Fruit fly (Drosophila melanogaster) whole organism, embryonic: ENCODE measurements around the gene Sec10.

ENCODE experiments used
- Blimp-1 ChIP-seq: fragments of 200-800 bp; sonication (Bioruptor generic); optimal IDR thresholded peaks from 3 replicates; lab custom pipeline; 2018; ENCODE audit warnings: missing biosample characterization, missing genetic modification characterization, mild to moderate bottlenecking, moderate library complexity, missing genetic modification reagents
- CG10274 ChIP-seq: fragments of 200-800 bp; sonication (Bioruptor generic); optimal IDR thresholded peaks from 3 replicates; lab custom pipeline; 2017; ENCODE audit warnings: missing biosample characterization, mild to moderate bottlenecking, missing genetic modification characterization
- CG10431 ChIP-seq: fragments of 200-800 bp; sonication (Bioruptor generic); optimal IDR thresholded peaks from 3 replicates; lab custom pipeline; 2018; ENCODE audit warnings: missing biosample characterization, mild to moderate bottlenecking, missing genetic modification characterization
- CG11398 ChIP-seq: fragments of 200-800 bp; sonication (Bioruptor generic); optimal IDR thresholded peaks from 2 replicates; lab custom pipeline; 2016; ENCODE audit warnings: missing biosample characterization, missing genetic modification characterization
- CG12659 ChIP-seq: fragments of 200-800 bp; sonication (Bioruptor generic); optimal IDR thresholded peaks from 3 replicates; lab custom pipeline; 2017; ENCODE audit warnings: mild to moderate bottlenecking, missing biosample characterization, missing genetic modification reagents, missing genetic modification characterization
- CG13296 ChIP-seq: fragments of 200-800 bp; sonication (Bioruptor generic); optimal IDR thresholded peaks from 3 replicates; lab custom pipeline; 2018; ENCODE audit warnings: missing biosample characterization, mild to moderate bottlenecking, missing genetic modification characterization
- CG1529 ChIP-seq: fragments of 200-800 bp; sonication (Bioruptor generic); optimal IDR thresholded peaks from 3 replicates; lab custom pipeline; 2018; ENCODE audit warnings: missing biosample characterization, missing genetic modification characterization
- CG15601 ChIP-seq: fragments of 200-800 bp; sonication (Bioruptor generic); optimal IDR thresholded peaks from 3 replicates; lab custom pipeline; 2019; ENCODE audit warnings: missing biosample characterization, mild to moderate bottlenecking, missing genetic modification characterization, moderate library complexity
- CG1832 ChIP-seq: fragments of 200-800 bp; sonication (Bioruptor generic); optimal IDR thresholded peaks from 2 replicates; lab custom pipeline; 2017; ENCODE audit warnings: missing biosample characterization, mild to moderate bottlenecking, missing genetic modification characterization, inconsistent platforms
- CG18476 ChIP-seq: fragments of 200-800 bp; sonication (Bioruptor generic); optimal IDR thresholded peaks from 2 replicates; lab custom pipeline; 2016; ENCODE audit warnings: missing biosample characterization, mild to moderate bottlenecking, missing genetic modification characterization
- CG32767 ChIP-seq: fragments of 200-800 bp; sonication (Bioruptor generic); IDR thresholded peaks from 2 replicates; pipeline ENCODE4 v1.3.6; 2022; ENCODE audit warnings: missing biosample characterization, missing genetic modification characterization
- CG3995 ChIP-seq: fragments of 200-800 bp; sonication (Bioruptor generic); optimal IDR thresholded peaks from 3 replicates; lab custom pipeline; 2016; ENCODE audit warnings: missing biosample characterization, missing genetic modification characterization
- CG4617 ChIP-seq: fragments of 200-800 bp; sonication (Bioruptor generic); optimal IDR thresholded peaks from 3 replicates; lab custom pipeline; 2016; ENCODE audit warnings: missing biosample characterization, missing genetic modification characterization, borderline replicate concordance
- CG7839 ChIP-seq: fragments of 200-800 bp; sonication (Bioruptor generic); optimal IDR thresholded peaks from 3 replicates; lab custom pipeline; 2018; ENCODE audit warnings: missing biosample characterization, mild to moderate bottlenecking, missing genetic modification characterization, moderate library complexity
- CG8290 ChIP-seq, 3 experiments: fragments of 200-800 bp; sonication (Bioruptor generic); optimal IDR thresholded peaks; 2 replicates each; lab custom pipeline; 2016 to 2019; ENCODE audit warnings: missing biosample characterization in 3 of 3, missing genetic modification characterization in 3 of 3, mild to moderate bottlenecking in 2 of 3, moderate library complexity in 1 of 3
- CG9437 ChIP-seq: fragments of 200-800 bp; sonication (Bioruptor generic); optimal IDR thresholded peaks from 2 replicates; lab custom pipeline; 2018; ENCODE audit warnings: missing biosample characterization, mild to moderate bottlenecking, missing genetic modification characterization
- CG9727 ChIP-seq: fragments of 200-800 bp; sonication (Bioruptor generic); optimal IDR thresholded peaks from 3 replicates; lab custom pipeline; 2017; ENCODE audit warnings: missing biosample characterization, mild to moderate bottlenecking, missing genetic modification characterization
- CG9797 ChIP-seq: fragments of 200-800 bp; sonication (Bioruptor generic); optimal IDR thresholded peaks from 3 replicates; lab custom pipeline; 2018; ENCODE audit warnings: missing biosample characterization, mild to moderate bottlenecking, missing genetic modification characterization
- Dad ChIP-seq: fragments of 200-800 bp; sonication (Bioruptor generic); optimal IDR thresholded peaks from 3 replicates; lab custom pipeline; 2016; ENCODE audit warnings: missing biosample characterization, missing genetic modification characterization
- E2f2 ChIP-seq: fragments of 200-800 bp; sonication (Bioruptor generic); IDR thresholded peaks from 2 replicates; pipeline ENCODE4 v1.3.6; 2022; ENCODE audit warnings: missing biosample characterization, missing genetic modification characterization
- GATAe ChIP-seq: fragments of 200-800 bp; sonication (Bioruptor generic); conservative IDR thresholded peaks from 2 replicates; pipeline ENCODE4 v1.3.6; 2022; ENCODE audit warnings: missing biosample characterization, missing genetic modification characterization
- Hmx ChIP-seq: fragments of 200-800 bp; sonication (Bioruptor generic); optimal IDR thresholded peaks from 2 replicates; lab custom pipeline; 2016; ENCODE audit warnings: missing biosample characterization, missing genetic modification characterization
- Hr51 ChIP-seq, 2 experiments: fragments of 200-800 bp; sonication (Bioruptor generic); optimal IDR thresholded peaks; 2 replicates in 1 of 2; 3 replicates in 1 of 2; lab custom pipeline; 2016 to 2018; ENCODE audit warnings: missing biosample characterization in 2 of 2, missing genetic modification characterization in 2 of 2, mild to moderate bottlenecking in 1 of 2, moderate library complexity in 1 of 2
- Hr78 ChIP-seq, 2 experiments: fragments of 200-800 bp in 1 of 2; fragments of >200 bp in 1 of 2; sonication (Bioruptor generic) in 1 of 2; optimal IDR thresholded peaks; 2 replicates each; lab custom pipeline; 2017 to 2019; ENCODE audit warnings: missing biosample characterization in 2 of 2, missing genetic modification characterization in 2 of 2, mild to moderate bottlenecking in 1 of 2, moderate library complexity in 1 of 2
- Nf-YB ChIP-seq: fragments of 200-800 bp; sonication (Bioruptor generic); optimal IDR thresholded peaks from 3 replicates; lab custom pipeline; 2019; ENCODE audit warnings: missing biosample characterization, mild to moderate bottlenecking, missing genetic modification characterization, moderate library complexity
- Ptx1 ChIP-seq: fragments of 200-800 bp; sonication (Bioruptor generic); IDR thresholded peaks from 2 replicates; pipeline ENCODE4 v1.3.6; 2022; ENCODE audit warnings: missing biosample characterization, missing genetic modification characterization
- Rx ChIP-seq: fragments of 200-800 bp; sonication (Bioruptor generic); IDR thresholded peaks from 2 replicates; pipeline ENCODE4 v1.3.6; 2022; ENCODE audit warnings: missing biosample characterization, missing genetic modification characterization
- Scr ChIP-seq: fragments of 200-800 bp; sonication (Bioruptor generic); IDR thresholded peaks from 2 replicates; pipeline ENCODE4 v1.3.6; 2022; ENCODE audit warnings: missing biosample characterization, missing genetic modification characterization; ENCODE audit not compliant: partially characterized antibody
- Side ChIP-seq: fragments of 200-800 bp; sonication (Bioruptor generic); optimal IDR thresholded peaks from 2 replicates; lab custom pipeline; 2016; ENCODE audit warnings: missing biosample characterization, missing genetic modification characterization
- bab2 ChIP-seq: fragments of 200-800 bp; sonication (Bioruptor generic); optimal IDR thresholded peaks from 2 replicates; lab custom pipeline; 2016; ENCODE audit warnings: missing biosample characterization, missing genetic modification characterization
- chif ChIP-seq, 2 experiments: fragments of 200-800 bp; sonication (Bioruptor generic); optimal IDR thresholded peaks; 3 replicates each; lab custom pipeline; 2016; ENCODE audit warnings: missing biosample characterization in 2 of 2, missing genetic modification characterization in 2 of 2
- corto ChIP-seq: fragments of 200-800 bp; sonication (Bioruptor generic); optimal IDR thresholded peaks from 2 replicates; lab custom pipeline; 2016; ENCODE audit warnings: missing biosample characterization, mild to moderate bottlenecking, missing genetic modification characterization, moderate library complexity
- emc ChIP-seq: fragments of 200-800 bp; sonication (Bioruptor generic); optimal IDR thresholded peaks from 2 replicates; lab custom pipeline; 2016; ENCODE audit warnings: missing biosample characterization, missing genetic modification characterization
- ems ChIP-seq: fragments of 200-800 bp; sonication (Bioruptor generic); optimal IDR thresholded peaks from 3 replicates; lab custom pipeline; 2016; ENCODE audit warnings: missing biosample characterization, missing genetic modification characterization
- esg ChIP-seq: fragments of 200-800 bp; sonication (Bioruptor generic); conservative IDR thresholded peaks from 2 replicates; pipeline ENCODE4 v1.3.6; 2022; ENCODE audit warnings: missing biosample characterization, missing genetic modification characterization
- gfzf ChIP-seq: fragments of 200-800 bp; sonication (Bioruptor generic); optimal IDR thresholded peaks from 2 replicates; lab custom pipeline; 2016; ENCODE audit warnings: missing biosample characterization, mild to moderate bottlenecking, missing genetic modification characterization, moderate library complexity
- hkb ChIP-seq, 2 experiments: fragments of 200-800 bp in 1 of 2; fragments of >200 bp in 1 of 2; sonication (Bioruptor generic) in 1 of 2; IDR thresholded peaks in 1 of 2; optimal IDR thresholded peaks in 1 of 2; 2 replicates each; pipeline versions ENCODE4 v1.3.6 to Lab custom; 2017 to 2022; ENCODE audit warnings: missing biosample characterization in 1 of 2, missing genetic modification characterization in 1 of 2
- jigr1 ChIP-seq: fragments of 200-800 bp; sonication (Bioruptor generic); IDR thresholded peaks from 3 replicates; pipeline ENCODE4 v1.3.6; 2022; ENCODE audit warnings: missing biosample characterization, missing genetic modification characterization
- lbe ChIP-seq: fragments of 200-800 bp; sonication (Bioruptor generic); optimal IDR thresholded peaks from 2 replicates; lab custom pipeline; 2016; ENCODE audit warnings: missing biosample characterization, mild to moderate bottlenecking, missing genetic modification characterization
- lilli ChIP-seq: fragments of 200-800 bp; sonication (Bioruptor generic); optimal IDR thresholded peaks from 3 replicates; lab custom pipeline; 2016; ENCODE audit warnings: missing biosample characterization, missing genetic modification characterization
- p53 ChIP-seq: fragments of 200-800 bp; sonication (Bioruptor generic); optimal IDR thresholded peaks from 2 replicates; lab custom pipeline; 2016; ENCODE audit warnings: missing biosample characterization, missing genetic modification characterization
- peb ChIP-seq: fragments of 200-800 bp; sonication (Bioruptor generic); IDR thresholded peaks from 2 replicates; pipeline ENCODE4 v1.3.6; 2022; ENCODE audit warnings: missing biosample characterization, missing genetic modification characterization
- run ChIP-seq: fragments of 200-800 bp; sonication (Bioruptor generic); optimal IDR thresholded peaks from 3 replicates; lab custom pipeline; 2018; ENCODE audit warnings: missing biosample characterization, mild to moderate bottlenecking, missing genetic modification characterization
- seq ChIP-seq: fragments of 200-800 bp; sonication (Bioruptor generic); IDR thresholded peaks from 2 replicates; pipeline ENCODE4 v1.3.6; 2022; ENCODE audit warnings: missing biosample characterization, missing genetic modification characterization
- slou ChIP-seq: fragments of 200-800 bp; sonication (Bioruptor generic); optimal IDR thresholded peaks from 3 replicates; lab custom pipeline; 2016; ENCODE audit warnings: missing biosample characterization, missing genetic modification characterization
- tio ChIP-seq: fragments of 200-800 bp; sonication (Bioruptor generic); optimal IDR thresholded peaks from 2 replicates; lab custom pipeline; 2017; ENCODE audit warnings: missing biosample characterization, missing genetic modification characterization, inconsistent platforms
- vvl ChIP-seq: fragments of 200-800 bp; sonication (Bioruptor generic); IDR thresholded peaks from 2 replicates; pipeline ENCODE4 v1.3.6; 2022; ENCODE audit warnings: missing biosample characterization, missing genetic modification characterization

The Sec10 gene

dm6 chr3R:24151924-24152809 is 17.5 kb downstream of the Sec10 start, which contains the start of the genes p38a and CG6178 (continued):
- TF ChIP-seq CG12659 (GFP tag; lab: Kevin White, UChicago) (peak; percentile 99), CG3995 (GFP tag; lab: Kevin White, UChicago) (peak; percentile 39), CG9437 (peak; percentile 96), CG9797 (GFP tag; lab: Kevin White, UChicago) (peak; percentile 7), E2f2 (GFP tag; lab: Robert Waterston, UW) (peak; percentile 82), Nf-YB (GFP tag; lab: Kevin White, UChicago) (peak; percentile 89), run (peak; percentile 96), Hr51 (GFP tag; optimal IDR thresholded peaks at IDR 0.05; lab: Kevin White, UChicago) (peak; percentile 52 to 99), chif (GFP tag; optimal IDR thresholded peaks at IDR 0.05; lab: Kevin White, UChicago) (peak in 1 of 2 experiments; percentile 27), CG1529 (GFP tag; lab: Kevin White, UChicago) (peak; percentile 80), esg (GFP tag; lab: Robert Waterston, UW) (peak; percentile 97), CG9727 (GFP tag; lab: Kevin White, UChicago) (peak; percentile 98), CG13296 (GFP tag; lab: Kevin White, UChicago) (peak; percentile 98), Side (GFP tag; lab: Kevin White, UChicago) (no peak), GATAe (GFP tag; lab: Robert Waterston, UW) (peak; percentile 89), Blimp-1 (GFP tag; lab: Kevin White, UChicago) (peak; percentile 96), Rx (GFP tag; lab: Robert Waterston, UW) (peak; percentile 88), CG18476 (GFP tag; lab: Kevin White, UChicago) (peak; percentile 83), ems (peak; percentile 36), Hr78 (GFP tag; optimal IDR thresholded peaks at IDR 0.05; lab: Kevin White, UChicago) (peak in 1 of 2 experiments; percentile 83), Ptx1 (GFP tag; lab: Robert Waterston, UW) (peak; percentile 99), CG7839 (peak; percentile 99), lilli (GFP tag; lab: Kevin White, UChicago) (peak; percentile 73), Scr (0 out of 2 replicates have a peak, but pooled peaks have one; percentile 14), CG32767 (GFP tag; lab: Robert Waterston, UW) (peak; percentile 98), vvl (peak; percentile 97), CG15601 (tag; lab: Kevin White, UChicago) (peak; percentile 95), jigr1 (GFP tag; lab: Robert Waterston, UW) (peak; percentile 91; the same call in 2 of the 3 replicates), gfzf (GFP tag; lab: Kevin White, UChicago) (no peak), seq (GFP tag; lab: Robert Waterston, UW) (peak; percentile 96), corto (GFP tag; lab: Kevin White, UChicago) (peak; percentile 81), tio (peak; percentile 92), lbe (GFP tag; lab: Kevin White, UChicago) (peak; percentile 84), CG11398 (GFP tag; lab: Kevin White, UChicago) (peak; percentile 1), p53 (no peak), Dad (GFP tag; lab: Kevin White, UChicago) (peak; percentile 42), CG4617 (GFP tag; lab: Kevin White, UChicago) (peak; percentile 82), hkb (optimal IDR thresholded peaks at IDR 0.05; lab: Kevin White, UChicago) (no peak), hkb (GFP tag; IDR thresholded peaks at IDR 0.05; lab: Robert Waterston, UW) (peak; percentile 97), CG1832 (no peak), bab2 (GFP tag; lab: Kevin White, UChicago) (peak; percentile 69), peb (GFP tag; lab: Robert Waterston, UW) (peak; percentile 87), slou (GFP tag; lab: Kevin White, UChicago) (peak; percentile 82), Hmx (GFP tag; lab: Kevin White, UChicago) (no peak), CG10274 (GFP tag; lab: Kevin White, UChicago) (peak; percentile 99), CG10431 (peak; percentile 83), CG8290 (GFP tag; optimal IDR thresholded peaks at IDR 0.05; lab: Kevin White, UChicago) (peak; percentile 50), CG8290 (tag; optimal IDR thresholded peaks at IDR 0.05; lab: Kevin White, UChicago) (no peak), emc (GFP tag; lab: Kevin White, UChicago) (peak; percentile 49)
